Fruit fly (Drosophila melanogaster) whole organism, embryonic: ENCODE data around the gene NELF-B.
A peak's percentile ranks its signal among the peaks of the same experiment; 100 is the strongest.

Experiments
- Atf3 ChIP-seq: fragments of 200-800 bp; sonication (Bioruptor generic); optimal IDR thresholded peaks from 3 replicates; lab custom pipeline; 2016; ENCODE audit warnings: missing biosample characterization, missing genetic modification characterization
- BEAF-32 ChIP-seq: fragments of 200-800 bp; sonication (Bioruptor generic); optimal IDR thresholded peaks from 3 replicates; lab custom pipeline; 2017; ENCODE audit warnings: missing biosample characterization, missing genetic modification characterization, mild to moderate bottlenecking, moderate library complexity, missing genetic modification reagents
- CG10267 ChIP-seq: fragments of 200-800 bp; sonication (Bioruptor generic); optimal IDR thresholded peaks from 2 replicates; lab custom pipeline; 2018; ENCODE audit warnings: missing biosample characterization, mild to moderate bottlenecking, missing genetic modification characterization, moderate library complexity
- CG10565 ChIP-seq: fragments of 200-800 bp; sonication (Bioruptor generic); optimal IDR thresholded peaks from 3 replicates; lab custom pipeline; 2016; ENCODE audit warnings: missing biosample characterization, mild to moderate bottlenecking, missing genetic modification characterization
- CG11696 ChIP-seq: fragments of 200-800 bp; sonication (Bioruptor generic); IDR thresholded peaks from 2 replicates; pipeline ENCODE4 v1.3.6; 2022; ENCODE audit warnings: missing biosample characterization, missing genetic modification characterization
- CG12744 ChIP-seq: fragments of 200-800 bp; sonication (Bioruptor generic); optimal IDR thresholded peaks from 2 replicates; lab custom pipeline; 2016; ENCODE audit warnings: missing biosample characterization, missing genetic modification characterization
- CG13123 ChIP-seq: fragments of 200-800 bp; sonication (Bioruptor generic); optimal IDR thresholded peaks from 2 replicates; lab custom pipeline; 2016; ENCODE audit warnings: missing biosample characterization, missing genetic modification characterization
- CG14014 ChIP-seq: fragments of 200-800 bp; sonication (Bioruptor generic); IDR thresholded peaks from 2 replicates; pipeline ENCODE4 v1.3.6; 2022; ENCODE audit warnings: missing biosample characterization, missing genetic modification characterization
- CG14441 ChIP-seq: fragments of 200-800 bp; sonication (Bioruptor generic); IDR thresholded peaks from 2 replicates; pipeline ENCODE4 v1.3.6; 2022; ENCODE audit warnings: missing biosample characterization, missing genetic modification characterization
- CG15479 ChIP-seq: fragments of 200-800 bp; sonication (Bioruptor generic); optimal IDR thresholded peaks from 3 replicates; lab custom pipeline; 2019; ENCODE audit warnings: missing biosample characterization, mild to moderate bottlenecking, missing genetic modification characterization, moderate library complexity
- CG17829 ChIP-seq: fragments of 200-800 bp; optimal IDR thresholded peaks from 2 replicates; lab custom pipeline; 2019; ENCODE audit warnings: missing biosample characterization, mild to moderate bottlenecking, missing genetic modification characterization, moderate library complexity
- CG2120 ChIP-seq: fragments of 200-800 bp; sonication (Bioruptor generic); optimal IDR thresholded peaks from 3 replicates; lab custom pipeline; 2016; ENCODE audit warnings: missing biosample characterization, missing genetic modification characterization
- CG2129 ChIP-seq: fragments of 200-800 bp; sonication (Bioruptor generic); IDR thresholded peaks from 2 replicates; pipeline ENCODE4 v1.3.6; 2022; ENCODE audit warnings: missing biosample characterization, missing genetic modification characterization; ENCODE audit not compliant: partially characterized antibody
- CG30020 ChIP-seq: fragments of 200-800 bp; optimal IDR thresholded peaks from 2 replicates; lab custom pipeline; 2019; ENCODE audit warnings: missing biosample characterization, mild to moderate bottlenecking, missing genetic modification characterization, moderate library complexity
- CG3065 ChIP-seq: fragments of 200-800 bp; sonication (Bioruptor generic); optimal IDR thresholded peaks from 2 replicates; lab custom pipeline; 2016; ENCODE audit warnings: missing biosample characterization, missing genetic modification characterization
- CG31388 ChIP-seq: fragments of 200-800 bp; sonication (Bioruptor generic); optimal IDR thresholded peaks from 2 replicates; lab custom pipeline; 2016; ENCODE audit warnings: missing biosample characterization, missing genetic modification characterization
- CG3838 ChIP-seq: fragments of 200-800 bp; sonication (Bioruptor generic); optimal IDR thresholded peaks from 3 replicates; lab custom pipeline; 2016; ENCODE audit warnings: missing biosample characterization, missing genetic modification characterization
- CG4820 ChIP-seq: fragments of 200-800 bp; sonication (Bioruptor generic); optimal IDR thresholded peaks from 3 replicates; lab custom pipeline; 2016; ENCODE audit warnings: missing biosample characterization, missing genetic modification characterization
- CG6175 ChIP-seq: fragments of 200-800 bp; sonication (Bioruptor generic); IDR thresholded peaks from 3 replicates; pipeline ENCODE4 v1.3.6; 2022; ENCODE audit warnings: missing biosample characterization, missing genetic modification characterization
- CG7928 ChIP-seq: fragments of 200-800 bp; sonication (Bioruptor generic); optimal IDR thresholded peaks from 2 replicates; lab custom pipeline; 2017; ENCODE audit warnings: missing biosample characterization, mild to moderate bottlenecking, missing genetic modification characterization
- D19B ChIP-seq: fragments of 200-800 bp; sonication (Bioruptor generic); optimal IDR thresholded peaks from 2 replicates; lab custom pipeline; 2017; ENCODE audit warnings: missing biosample characterization, mild to moderate bottlenecking, missing genetic modification characterization
- Dbx ChIP-seq: fragments of 200-800 bp; sonication (Bioruptor generic); IDR thresholded peaks from 3 replicates; pipeline ENCODE4 v1.3.6; 2022; ENCODE audit warnings: missing biosample characterization, missing genetic modification characterization
- Dp ChIP-seq: fragments of 200-800 bp; sonication (Bioruptor generic); optimal IDR thresholded peaks from 2 replicates; lab custom pipeline; 2018; ENCODE audit warnings: missing biosample characterization, mild to moderate bottlenecking, missing genetic modification characterization, moderate library complexity
- Ets97D ChIP-seq: fragments of 200-800 bp; sonication (Bioruptor generic); optimal IDR thresholded peaks from 3 replicates; lab custom pipeline; 2016; ENCODE audit warnings: missing biosample characterization, missing genetic modification characterization
- HHEX ChIP-seq: fragments of 200-800 bp; sonication (Bioruptor generic); optimal IDR thresholded peaks from 3 replicates; lab custom pipeline; 2017; ENCODE audit warnings: missing biosample characterization, mild to moderate bottlenecking, missing genetic modification characterization, missing genetic modification reagents
- HLH3B ChIP-seq: fragments of 200-800 bp; sonication (Bioruptor generic); IDR thresholded peaks from 2 replicates; pipeline ENCODE4 v1.3.6; 2022; ENCODE audit warnings: missing biosample characterization, missing genetic modification characterization
- Oaz ChIP-seq: fragments of 200-800 bp; sonication (Bioruptor generic); IDR thresholded peaks from 2 replicates; pipeline ENCODE4 v1.3.6; 2022; ENCODE audit warnings: missing biosample characterization, missing genetic modification characterization
- Rfx ChIP-seq: fragments of 200-800 bp; sonication (Bioruptor generic); IDR thresholded peaks from 2 replicates; pipeline ENCODE4 v1.3.6; 2022; ENCODE audit warnings: missing biosample characterization, missing genetic modification characterization
- Sry-δ ChIP-seq: fragments of 200-800 bp; sonication (Bioruptor generic); optimal IDR thresholded peaks from 2 replicates; lab custom pipeline; 2016; ENCODE audit warnings: missing biosample characterization, missing genetic modification characterization
- Xbp1 ChIP-seq: fragments of 200-800 bp; sonication (Bioruptor generic); optimal IDR thresholded peaks from 3 replicates; lab custom pipeline; 2016; ENCODE audit warnings: missing biosample characterization, mild to moderate bottlenecking, missing genetic modification characterization
- cad ChIP-seq: fragments of >200 bp; optimal IDR thresholded peaks from 2 replicates; lab custom pipeline; 2017; ENCODE audit warnings: missing biosample characterization, missing genetic modification characterization
- chn ChIP-seq: fragments of 200-800 bp; sonication (Bioruptor generic); optimal IDR thresholded peaks from 2 replicates; lab custom pipeline; 2016; ENCODE audit warnings: missing biosample characterization, missing genetic modification characterization
- crp ChIP-seq, 2 experiments: fragments of 200-800 bp; sonication (Bioruptor generic); optimal IDR thresholded peaks; 2 replicates in 1 of 2; 3 replicates in 1 of 2; lab custom pipeline; 2017; ENCODE audit warnings: missing biosample characterization in 2 of 2, missing genetic modification characterization in 2 of 2, mild to moderate bottlenecking in 1 of 2, moderate library complexity in 1 of 2
- esg ChIP-seq: fragments of 200-800 bp; sonication (Bioruptor generic); conservative IDR thresholded peaks from 2 replicates; pipeline ENCODE4 v1.3.6; 2022; ENCODE audit warnings: missing biosample characterization, missing genetic modification characterization
- fd3F ChIP-seq: fragments of 200-800 bp; sonication (Bioruptor generic); optimal IDR thresholded peaks from 2 replicates; lab custom pipeline; 2018; ENCODE audit warnings: missing biosample characterization, mild to moderate bottlenecking, missing genetic modification characterization, moderate library complexity
- gem ChIP-seq: fragments of 200-800 bp; sonication (Bioruptor generic); optimal IDR thresholded peaks from 2 replicates; lab custom pipeline; 2019; ENCODE audit warnings: missing biosample characterization, mild to moderate bottlenecking, missing genetic modification characterization, moderate library complexity
- gro ChIP-seq: fragments of 200-800 bp; sonication (Bioruptor generic); optimal IDR thresholded peaks from 2 replicates; lab custom pipeline; 2016; ENCODE audit warnings: missing biosample characterization, missing genetic modification characterization
- kah ChIP-seq: fragments of 200-800 bp; sonication (Bioruptor generic); optimal IDR thresholded peaks from 2 replicates; lab custom pipeline; 2018; ENCODE audit warnings: missing biosample characterization, mild to moderate bottlenecking, missing genetic modification characterization
- klu ChIP-seq: fragments of 200-800 bp; sonication (Bioruptor generic); IDR thresholded peaks from 2 replicates; pipeline ENCODE4 v1.3.6; 2022; ENCODE audit warnings: missing biosample characterization, missing genetic modification characterization
- pfk ChIP-seq: fragments of 200-800 bp; sonication (Bioruptor generic); optimal IDR thresholded peaks from 2 replicates; lab custom pipeline; 2018; ENCODE audit warnings: missing biosample characterization, mild to moderate bottlenecking, missing genetic modification characterization, moderate library complexity
- ranshi ChIP-seq: fragments of 200-800 bp; sonication (Bioruptor generic); IDR thresholded peaks from 2 replicates; pipeline ENCODE4 v1.3.6; 2022; ENCODE audit warnings: missing biosample characterization, missing genetic modification characterization
- scrt ChIP-seq: fragments of 200-800 bp; sonication (Bioruptor generic); optimal IDR thresholded peaks from 2 replicates; lab custom pipeline; 2018; ENCODE audit warnings: missing biosample characterization, mild to moderate bottlenecking, missing genetic modification characterization, moderate library complexity
- sd ChIP-seq: fragments of 200-800 bp; sonication (Bioruptor generic); optimal IDR thresholded peaks from 3 replicates; lab custom pipeline; 2018; ENCODE audit warnings: missing biosample characterization, mild to moderate bottlenecking, missing genetic modification characterization, moderate library complexity
- sim ChIP-seq: fragments of 200-800 bp; sonication (Bioruptor generic); IDR thresholded peaks from 2 replicates; pipeline ENCODE4 v1.3.6; 2022; ENCODE audit warnings: missing biosample characterization, missing genetic modification characterization
- sob ChIP-seq: fragments of 200-800 bp; sonication (Bioruptor generic); IDR thresholded peaks from 2 replicates; pipeline ENCODE4 v1.3.6; 2022; ENCODE audit warnings: missing biosample characterization, missing genetic modification characterization
- sug ChIP-seq: fragments of 200-800 bp; optimal IDR thresholded peaks from 2 replicates; lab custom pipeline; 2019; ENCODE audit warnings: missing biosample characterization, mild to moderate bottlenecking, missing genetic modification characterization, moderate library complexity
- tin ChIP-seq: fragments of 200-800 bp; sonication (Bioruptor generic); optimal IDR thresholded peaks from 3 replicates; lab custom pipeline; 2016; ENCODE audit warnings: missing biosample characterization, missing genetic modification characterization
- tna ChIP-seq: fragments of 200-800 bp; sonication (Bioruptor generic); IDR thresholded peaks from 2 replicates; pipeline ENCODE4 v1.3.6; 2022; ENCODE audit warnings: missing biosample characterization, missing genetic modification characterization; ENCODE audit not compliant: partially characterized antibody
- toy ChIP-seq: fragments of 200-800 bp; sonication (Bioruptor generic); IDR thresholded peaks from 2 replicates; pipeline ENCODE4 v1.3.6; 2022; ENCODE audit warnings: missing biosample characterization, missing genetic modification characterization
- tup ChIP-seq: fragments of 200-800 bp; sonication (Bioruptor generic); optimal IDR thresholded peaks from 2 replicates; lab custom pipeline; 2016; ENCODE audit warnings: missing biosample characterization, mild to moderate bottlenecking, missing genetic modification characterization, moderate library complexity
- tx ChIP-seq: fragments of 200-800 bp; sonication (Bioruptor generic); optimal IDR thresholded peaks from 2 replicates; lab custom pipeline; 2016; ENCODE audit warnings: missing biosample characterization, missing genetic modification characterization
- vfl ChIP-seq: fragments of 200-800 bp; sonication (Bioruptor generic); optimal IDR thresholded peaks from 2 replicates; lab custom pipeline; 2016; ENCODE audit warnings: missing biosample characterization, missing genetic modification characterization
- z ChIP-seq: fragments of 200-800 bp; sonication (Bioruptor generic); IDR thresholded peaks from 3 replicates; pipeline ENCODE4 v1.3.6; 2022; ENCODE audit warnings: missing biosample characterization, missing genetic modification characterization

NELF-B gene

DNA sequence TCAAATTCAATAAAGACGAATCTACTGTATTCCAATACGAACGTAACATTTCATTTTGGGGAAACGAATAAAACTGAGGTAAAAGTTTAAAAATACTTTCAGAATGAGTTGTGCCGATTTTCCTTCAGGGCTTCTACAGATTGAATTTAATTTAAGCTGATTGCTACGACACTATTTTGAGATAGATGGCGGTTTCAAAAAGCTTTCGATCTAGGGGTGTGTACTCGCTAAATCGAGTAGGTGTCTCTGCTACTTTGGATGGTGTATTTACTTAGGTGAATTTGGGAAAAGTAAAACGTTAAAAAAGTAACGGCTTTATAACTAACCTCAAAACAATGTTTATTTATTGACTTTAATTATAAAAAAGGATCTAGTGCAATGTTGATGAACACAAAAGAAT, 49.3 kb downstream of the NELF-B start (continued):
- TF ChIP-seq fd3F (GFP tag; lab: Kevin White, UChicago), result no peak
- no peak for TF ChIP-seq tin (GFP tag; lab: Kevin White, UChicago)
- no peak for TF ChIP-seq klu (GFP tag; lab: Robert Waterston, UW)
- no peak for TF ChIP-seq D19B
- no peak for TF ChIP-seq tna (GFP tag; lab: Robert Waterston, UW)
- TF ChIP-seq CG14014 (GFP tag; lab: Robert Waterston, UW), result no peak
- TF ChIP-seq CG2129, result no peak
- TF ChIP-seq sob (GFP tag; lab: Robert Waterston, UW), result no peak
- TF ChIP-seq vfl (GFP tag; lab: Kevin White, UChicago), result no peak
- TF ChIP-seq CG6175, result no peak
- no peak for TF ChIP-seq CG30020 (tag; lab: Kevin White, UChicago)
- no peak for TF ChIP-seq pfk (GFP tag; lab: Kevin White, UChicago)
- TF ChIP-seq sim, result no peak
- TF ChIP-seq CG12744 (GFP tag; lab: Kevin White, UChicago), result no peak
- TF ChIP-seq CG10267, result peak; percentile 25
- TF ChIP-seq gem, result no peak
- TF ChIP-seq BEAF-32, result peak; percentile 21
- no peak for TF ChIP-seq toy (GFP tag; lab: Robert Waterston, UW)
- no peak for TF ChIP-seq CG11696
- no peak for TF ChIP-seq CG3838
- peak; percentile 53 for TF ChIP-seq Dp
- TF ChIP-seq cad (GFP tag; lab: Kevin White, UChicago), result no peak
- TF ChIP-seq sug (tag; lab: Kevin White, UChicago), result peak; percentile 13
- TF ChIP-seq Oaz (GFP tag; lab: Robert Waterston, UW), result no peak
- TF ChIP-seq Atf3 (GFP tag; lab: Kevin White, UChicago), result no peak
- TF ChIP-seq CG7928, result peak; percentile 73
- TF ChIP-seq gro (GFP tag; lab: Kevin White, UChicago), result peak; percentile 19
- TF ChIP-seq CG4820 (GFP tag; lab: Kevin White, UChicago), result no peak
- TF ChIP-seq tup (GFP tag; lab: Kevin White, UChicago), result no peak
- no peak for TF ChIP-seq esg (GFP tag; lab: Robert Waterston, UW)
- TF ChIP-seq HHEX, result no peak
- no peak for TF ChIP-seq scrt (GFP tag; lab: Kevin White, UChicago)
- no peak for TF ChIP-seq crp (GFP tag; optimal IDR thresholded peaks at IDR 0.05; lab: Kevin White, UChicago)
- no peak for TF ChIP-seq Dbx (GFP tag; lab: Robert Waterston, UW)
- TF ChIP-seq sd (tag; lab: Kevin White, UChicago), result no peak
- no peak for TF ChIP-seq kah (GFP tag; lab: Kevin White, UChicago)
- TF ChIP-seq CG10565, result no peak
- peak; percentile 12 for TF ChIP-seq Sry-δ (GFP tag; lab: Kevin White, UChicago)
- TF ChIP-seq Xbp1 (GFP tag; lab: Kevin White, UChicago), result no peak
- TF ChIP-seq z (GFP tag; lab: Robert Waterston, UW), result no peak
- TF ChIP-seq CG31388 (GFP tag; lab: Kevin White, UChicago), result no peak
- no peak; the same call in 1 of the 2 replicates for TF ChIP-seq ranshi (GFP tag; lab: Robert Waterston, UW)
- no peak for TF ChIP-seq chn (GFP tag; lab: Kevin White, UChicago)
- no peak for TF ChIP-seq Rfx (GFP tag; lab: Robert Waterston, UW)
- TF ChIP-seq CG15479 (GFP tag; lab: Kevin White, UChicago), result no peak
- TF ChIP-seq CG13123 (GFP tag; lab: Kevin White, UChicago), result no peak
- no peak for TF ChIP-seq CG3065
- no peak for TF ChIP-seq HLH3B
- peak; percentile 40 for TF ChIP-seq CG17829 (tag; lab: Kevin White, UChicago)
- TF ChIP-seq CG2120 (GFP tag; lab: Kevin White, UChicago), result peak; percentile 4
- peak; percentile 69 for TF ChIP-seq Ets97D
- no peak for TF ChIP-seq tx
- no peak for TF ChIP-seq CG14441 (GFP tag; lab: Robert Waterston, UW)
